Worm (Caenorhabditis elegans) whole organism, L3 larva: ENCODE results near the gene Y54G11A.17.

Source experiments
- R02D3.7 ChIP-seq: fragments of 150-350 bp; optimal IDR thresholded peaks from 2 replicates; lab custom pipeline; 2014; ENCODE audit warnings: missing biosample characterization, missing genetic modification characterization
- ZK546.5 ChIP-seq: sonication (generic microtip); optimal IDR thresholded peaks from 2 replicates; lab custom pipeline; 2017; ENCODE audit warnings: missing biosample characterization, missing genetic modification characterization
- ama-1 ChIP-seq: fragments of 150-350 bp; optimal IDR thresholded peaks from 2 replicates; lab custom pipeline; 2018
- ceh-28 ChIP-seq: fragments of 150-350 bp; optimal IDR thresholded peaks from 2 replicates; lab custom pipeline; 2014; ENCODE audit warnings: missing biosample characterization, missing genetic modification reagents, missing genetic modification characterization
- ceh-82 ChIP-seq: fragments of 150-350 bp; optimal IDR thresholded peaks from 2 replicates; lab custom pipeline; 2014; ENCODE audit warnings: missing biosample characterization, missing genetic modification characterization
- daf-12 ChIP-seq: fragments of 150-350 bp; optimal IDR thresholded peaks from 2 replicates; lab custom pipeline; 2014; ENCODE audit warnings: missing biosample characterization, missing genetic modification reagents, missing genetic modification characterization
- egl-27 ChIP-seq: sonication (generic microtip); optimal IDR thresholded peaks from 4 replicates; lab custom pipeline; 2017; ENCODE audit warnings: missing biosample characterization, missing genetic modification reagents, missing genetic modification characterization
- egl-5 ChIP-seq: fragments of 150-350 bp; optimal IDR thresholded peaks from 2 replicates; lab custom pipeline; 2017; ENCODE audit warnings: missing biosample characterization, missing genetic modification reagents, missing genetic modification characterization, inconsistent platforms
- elt-2 ChIP-seq: sonication (generic microtip); optimal IDR thresholded peaks from 2 replicates; lab custom pipeline; 2016; ENCODE audit warnings: missing genetic modification reagents, mild to moderate bottlenecking, missing genetic modification characterization, missing compliant biosample characterization
- elt-3 ChIP-seq, 3 experiments: fragments of 150-350 bp in 1 of 3; sonication (generic microtip) in 2 of 3; optimal IDR thresholded peaks; 2 replicates in 2 of 3; 4 replicates in 1 of 3; lab custom pipeline; 2014 to 2017; ENCODE audit warnings: missing biosample characterization in 3 of 3, missing genetic modification characterization in 3 of 3
- fkh-2 ChIP-seq: fragments of 150-350 bp; optimal IDR thresholded peaks from 2 replicates; lab custom pipeline; 2014; ENCODE audit warnings: missing biosample characterization, missing genetic modification reagents, missing genetic modification characterization
- fos-1 ChIP-seq: fragments of 150-350 bp; optimal IDR thresholded peaks from 2 replicates; lab custom pipeline; 2014; ENCODE audit warnings: missing biosample characterization, missing genetic modification characterization
- hmg-11 ChIP-seq: sonication (generic microtip); optimal IDR thresholded peaks from 2 replicates; lab custom pipeline; 2016; ENCODE audit warnings: missing genetic modification characterization, missing compliant biosample characterization
- jun-1 ChIP-seq: fragments of 150-350 bp; optimal IDR thresholded peaks from 2 replicates; lab custom pipeline; 2014; ENCODE audit warnings: missing biosample characterization, missing genetic modification reagents, missing genetic modification characterization
- lin-15B ChIP-seq: fragments of 150-350 bp; optimal IDR thresholded peaks from 2 replicates; lab custom pipeline; 2014; ENCODE audit warnings: missing biosample characterization, missing genetic modification characterization
- lin-39 ChIP-seq: fragments of 150-350 bp; optimal IDR thresholded peaks from 2 replicates; lab custom pipeline; 2018; ENCODE audit warnings: missing biosample characterization, missing genetic modification reagents, missing genetic modification characterization
- mdl-1 ChIP-seq: fragments of 150-350 bp; optimal IDR thresholded peaks from 2 replicates; lab custom pipeline; 2014; ENCODE audit warnings: missing biosample characterization, missing genetic modification characterization
- nfya-1 ChIP-seq: sonication (generic microtip); optimal IDR thresholded peaks from 2 replicates; lab custom pipeline; 2017; ENCODE audit warnings: missing genetic modification characterization, mild to moderate bottlenecking, missing compliant biosample characterization, antibody characterized with exemption, moderate library complexity; ENCODE audit not compliant: insufficient read depth
- nhr-11 ChIP-seq: fragments of 150-350 bp; optimal IDR thresholded peaks from 2 replicates; lab custom pipeline; 2014; ENCODE audit warnings: missing biosample characterization, missing genetic modification characterization
- nhr-12 ChIP-seq: fragments of 150-350 bp; optimal IDR thresholded peaks from 2 replicates; lab custom pipeline; 2014; ENCODE audit warnings: missing biosample characterization, missing genetic modification characterization
- nhr-23 ChIP-seq: fragments of 150-350 bp; optimal IDR thresholded peaks from 2 replicates; lab custom pipeline; 2014; ENCODE audit warnings: missing biosample characterization, missing genetic modification reagents, missing genetic modification characterization
- nhr-28 ChIP-seq: fragments of 150-350 bp; optimal IDR thresholded peaks from 2 replicates; lab custom pipeline; 2014; ENCODE audit warnings: missing biosample characterization, missing genetic modification characterization
- nhr-43 ChIP-seq: sonication (generic microtip); optimal IDR thresholded peaks from 2 replicates; lab custom pipeline; 2016; ENCODE audit warnings: mild to moderate bottlenecking, missing genetic modification characterization, missing compliant biosample characterization; ENCODE audit not compliant: poor library complexity, severe bottlenecking
- nhr-67 ChIP-seq: fragments of 150-350 bp; optimal IDR thresholded peaks from 2 replicates; lab custom pipeline; 2014; ENCODE audit warnings: missing biosample characterization, missing genetic modification characterization
- pha-4 ChIP-seq: fragments of 150-350 bp; optimal IDR thresholded peaks from 2 replicates; lab custom pipeline; 2014; ENCODE audit warnings: missing biosample characterization, missing genetic modification reagents, missing genetic modification characterization
- pqm-1 ChIP-seq: fragments of 150-350 bp; optimal IDR thresholded peaks from 2 replicates; lab custom pipeline; 2017; ENCODE audit warnings: missing biosample characterization, missing genetic modification characterization, inconsistent platforms
- skn-1 ChIP-seq: fragments of 150-350 bp; optimal IDR thresholded peaks from 2 replicates; lab custom pipeline; 2014; ENCODE audit warnings: missing biosample characterization, missing genetic modification characterization
- snpc-4 ChIP-seq: fragments of 150-350 bp; optimal IDR thresholded peaks from 2 replicates; lab custom pipeline; 2014; ENCODE audit warnings: missing biosample characterization, missing genetic modification characterization
- tbx-2 ChIP-seq: sonication (generic microtip); optimal IDR thresholded peaks from 2 replicates; lab custom pipeline; 2016; ENCODE audit warnings: mild to moderate bottlenecking, missing genetic modification characterization, missing compliant biosample characterization
- unc-62 ChIP-seq: fragments of 150-350 bp; sonication (generic microtip); optimal IDR thresholded peaks from 4 replicates; lab custom pipeline; 2014; ENCODE audit warnings: missing biosample characterization, missing genetic modification reagents, missing genetic modification characterization
- zag-1 ChIP-seq: fragments of 150-350 bp; optimal IDR thresholded peaks from 2 replicates; lab custom pipeline; 2014; ENCODE audit warnings: missing biosample characterization, missing genetic modification characterization
- ztf-11 ChIP-seq: fragments of 150-350 bp; optimal IDR thresholded peaks from 2 replicates; lab custom pipeline; 2014; ENCODE audit warnings: missing biosample characterization, missing genetic modification characterization
- ztf-4 ChIP-seq: fragments of 150-350 bp; optimal IDR thresholded peaks from 2 replicates; lab custom pipeline; 2014; ENCODE audit warnings: missing biosample characterization, missing genetic modification characterization

The Y54G11A.17 gene

DNA sequence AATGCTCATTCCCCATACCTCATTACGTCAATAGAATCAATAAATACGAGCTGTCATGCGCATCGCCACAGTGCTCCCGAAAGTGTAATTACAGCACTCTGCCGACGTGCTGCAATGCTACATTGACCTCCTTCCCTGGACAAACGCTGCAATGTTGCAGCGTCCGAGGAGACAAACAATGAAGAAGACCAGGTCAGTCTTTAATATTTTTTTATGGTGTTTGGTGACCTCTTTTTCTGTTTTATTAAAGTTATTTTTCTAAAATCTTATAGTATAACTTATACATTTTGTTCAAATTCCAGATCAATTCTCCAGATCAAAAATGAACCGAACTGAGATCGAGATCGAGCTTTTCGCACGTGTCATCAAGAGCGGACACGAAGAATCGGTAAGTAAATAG lies 32.2 kb upstream of the Y54G11A.17 start, which contains the start of gene sdz-26:
sdz-26 (plus strand) TSS at position 301 of the 400 bp plus-strand sequence.
- no peak for TF ChIP-seq fos-1 (tag; lab: Kevin White, UChicago)
- TF ChIP-seq pha-4 (tag; lab: Kevin White, UChicago) = no peak
- no peak for TF ChIP-seq elt-3 (tag; optimal IDR thresholded peaks at IDR 0.05; lab: Kevin White, UChicago)
- TF ChIP-seq nhr-23 (tag; lab: Kevin White, UChicago) = no peak
- no peak for TF ChIP-seq nhr-11 (tag; lab: Kevin White, UChicago)

DNA sequence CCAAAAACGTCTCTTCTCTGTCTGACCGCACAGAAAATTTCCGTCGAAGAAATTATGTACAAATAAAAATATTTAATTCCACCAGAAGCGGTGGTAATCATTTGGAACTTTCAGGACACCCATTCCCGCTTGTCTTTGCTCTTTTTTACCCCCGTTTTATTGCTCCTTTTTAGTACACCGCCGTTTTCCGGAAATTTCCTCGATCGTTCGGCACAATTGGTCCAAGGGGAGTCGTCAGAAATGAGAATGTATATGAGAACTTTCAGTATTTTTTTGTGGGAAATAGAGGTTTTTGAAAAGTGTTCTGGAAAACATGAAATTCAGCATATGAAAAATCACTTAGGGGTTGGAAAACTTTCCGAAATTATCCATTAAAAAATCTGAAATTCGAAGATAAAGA lies 31.6 kb upstream of the Y54G11A.17 start:
- TF ChIP-seq egl-27 (tag; lab: Kevin White, UChicago) (no peak), R02D3.7 (tag; lab: Kevin White, UChicago) (no peak), ceh-28 (tag; lab: Kevin White, UChicago) (no peak), nhr-67 (tag; lab: Kevin White, UChicago) (no peak), daf-12 (tag; lab: Kevin White, UChicago) (no peak), ztf-4 (tag; lab: Kevin White, UChicago) (no peak), tbx-2 (tag; lab: Kevin White, UChicago) (no peak), zag-1 (tag; lab: Kevin White, UChicago) (no peak), nhr-23 (tag; lab: Kevin White, UChicago) (no peak)

DNA sequence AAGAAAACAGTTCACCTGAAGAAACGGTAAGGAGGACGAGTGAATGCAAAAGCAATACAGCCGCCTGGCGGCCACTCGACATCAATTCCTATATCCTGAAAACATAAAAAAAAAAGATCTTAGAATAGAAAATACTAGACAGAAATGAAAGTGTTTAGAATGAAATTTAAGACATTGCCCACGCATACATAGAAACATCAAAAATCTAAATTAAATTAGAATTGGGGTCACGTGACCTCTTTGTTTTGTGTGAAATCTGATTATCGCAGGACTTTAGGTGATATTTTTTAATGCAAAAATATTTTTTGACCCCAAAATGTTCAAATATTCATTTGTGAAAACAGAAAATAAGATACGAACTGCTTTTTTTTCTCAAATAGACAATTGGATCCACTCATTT lies 28.6 kb upstream of the Y54G11A.17 start, which contains the start of gene acr-20:
acr-20 (minus strand) TSS at position 101 of the 400 bp plus-strand sequence.
- TF ChIP-seq snpc-4 (tag; lab: Kevin White, UChicago) = no peak
- TF ChIP-seq ceh-28 (tag; lab: Kevin White, UChicago) = no peak
- TF ChIP-seq zag-1 (tag; lab: Kevin White, UChicago) = no peak
- no peak for TF ChIP-seq ama-1 (lab: Kevin White, UChicago)
- no peak for TF ChIP-seq egl-27 (tag; lab: Kevin White, UChicago)
- no peak for TF ChIP-seq ceh-82 (tag; lab: Kevin White, UChicago)
- no peak for TF ChIP-seq ztf-11 (tag; lab: Kevin White, UChicago)
- no peak for TF ChIP-seq lin-39 (tag; lab: Kevin White, UChicago)
- no peak for TF ChIP-seq fkh-2 (tag; lab: Kevin White, UChicago)
- no peak for TF ChIP-seq hmg-11
- TF ChIP-seq pqm-1 (tag; lab: Kevin White, UChicago) = no peak
- no peak for TF ChIP-seq nhr-43 (tag; lab: Kevin White, UChicago)
- TF ChIP-seq nhr-28 = no peak
- no peak for TF ChIP-seq jun-1 (tag; lab: Kevin White, UChicago)

DNA sequence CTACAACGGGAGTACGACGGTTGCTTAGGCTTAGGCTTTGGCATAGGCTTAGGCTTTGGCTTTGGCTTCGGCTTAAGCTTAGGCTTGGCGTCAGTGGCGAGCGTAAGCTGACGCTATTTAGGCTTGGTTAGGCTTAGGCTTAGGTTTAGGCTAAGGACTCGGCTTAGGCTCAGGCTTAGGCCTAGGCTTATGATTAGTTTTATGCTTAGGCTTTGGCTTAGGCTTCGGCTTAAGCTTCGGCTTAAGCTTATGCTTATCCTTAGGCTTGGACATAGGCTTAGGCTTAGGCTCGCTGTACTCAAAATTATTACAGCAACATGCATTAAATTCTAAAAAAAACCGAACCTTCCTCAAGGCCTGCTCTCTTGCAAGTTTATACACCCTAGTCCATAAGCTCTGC lies 25.4 kb upstream of the Y54G11A.17 start:
- TF ChIP-seq elt-2 (tag; lab: Kevin White, UChicago) (no peak), nhr-11 (tag; lab: Kevin White, UChicago) (no peak), ZK546.5 (no peak), unc-62 (no peak), snpc-4 (tag; lab: Kevin White, UChicago) (no peak), nhr-12 (tag; lab: Kevin White, UChicago) (no peak), nhr-28 (no peak), fos-1 (tag; lab: Kevin White, UChicago) (no peak), jun-1 (tag; lab: Kevin White, UChicago) (no peak), ceh-28 (tag; lab: Kevin White, UChicago) (no peak), ztf-11 (tag; lab: Kevin White, UChicago) (no peak), ama-1 (lab: Kevin White, UChicago) (no peak), zag-1 (tag; lab: Kevin White, UChicago) (no peak), lin-15B (no peak), hmg-11 (no peak), egl-5 (tag; lab: Kevin White, UChicago) (no peak), mdl-1 (no peak)

DNA sequence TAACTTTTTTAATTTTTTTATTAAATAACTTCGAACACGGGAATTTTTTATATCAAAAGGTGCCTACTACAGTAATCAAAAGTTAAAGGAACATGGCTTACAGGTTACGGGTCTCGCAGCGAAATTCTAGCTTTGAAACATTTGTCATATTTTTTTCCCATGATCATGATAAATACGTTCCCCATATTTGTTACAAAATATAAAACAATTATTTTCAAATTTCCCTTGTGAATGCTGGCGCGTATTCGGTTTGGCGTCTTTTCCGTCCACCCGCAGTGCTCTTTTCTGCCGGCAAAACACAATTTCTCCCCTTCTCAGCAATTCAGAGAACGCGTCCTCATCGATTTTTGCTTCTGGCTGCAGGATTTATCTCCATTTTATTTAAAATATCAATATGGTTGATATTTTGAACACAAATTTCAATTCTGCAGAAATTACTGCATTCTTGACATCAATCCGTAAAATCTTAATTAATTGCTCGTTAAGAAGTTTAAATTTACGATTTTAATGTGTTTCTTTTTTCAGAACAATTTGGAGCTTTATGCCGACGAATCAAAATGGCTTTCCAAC lies 16.1 kb upstream of the Y54G11A.17 start, which contains the start of gene imb-2:
imb-2 (plus strand) TSS at position 520 of the 570 bp plus-strand sequence.
- peak; percentile 73 for TF ChIP-seq nfya-1 (tag; lab: Kevin White, UChicago)
- TF ChIP-seq skn-1 (tag; lab: Kevin White, UChicago) = peak; percentile 13
- TF ChIP-seq nhr-23 (tag; lab: Kevin White, UChicago) = no peak
- peak; percentile 71 for TF ChIP-seq lin-39 (tag; lab: Kevin White, UChicago)
- TF ChIP-seq ceh-28 (tag; lab: Kevin White, UChicago) = peak; percentile 17
- TF ChIP-seq fkh-2 (tag; lab: Kevin White, UChicago) = no peak
- peak; percentile 18 for TF ChIP-seq elt-2 (tag; lab: Kevin White, UChicago)
- TF ChIP-seq lin-15B = peak; percentile 70
- TF ChIP-seq pha-4 (tag; lab: Kevin White, UChicago) = peak; percentile 77
- peak; percentile 66 for TF ChIP-seq hmg-11
